Fruit fly (Drosophila melanogaster): ENCODE measurements around the gene RabX5.

DNA sequence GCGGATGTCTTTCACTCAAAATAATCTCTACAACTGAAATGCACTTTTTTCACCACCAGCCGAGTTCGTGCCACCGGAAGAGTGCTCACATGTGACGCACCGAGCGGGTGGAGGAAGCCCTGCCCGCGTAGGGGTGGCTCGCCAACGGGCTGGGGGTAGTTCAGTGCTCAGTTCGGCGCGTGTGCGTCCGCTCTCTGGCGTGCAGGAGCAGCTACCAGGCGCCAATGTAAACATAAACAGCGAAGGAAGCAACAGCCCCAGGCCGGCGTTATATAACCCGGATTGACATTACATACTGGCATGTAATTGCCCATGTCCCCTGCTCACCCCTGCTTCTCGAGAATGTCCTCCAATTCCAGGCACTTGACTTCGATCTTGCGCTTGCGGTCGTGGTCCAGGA is 5.7 kb downstream of the RabX5 start:
- TF ChIP-seq h (optimal IDR thresholded peaks at IDR 0.05): no peak
- no peak for TF ChIP-seq Sin3A (optimal IDR thresholded peaks at IDR 0.05)
- no peak for TF ChIP-seq psq (optimal IDR thresholded peaks at IDR 0.05)
- peak; percentile 82 for TF ChIP-seq ttk (optimal IDR thresholded peaks at IDR 0.05)
- no peak for TF ChIP-seq Myc (optimal IDR thresholded peaks at IDR 0.05)
- no peak for TF ChIP-seq insv (optimal IDR thresholded peaks at IDR 0.05)

Measured in Kc167 (cell line).